Worm (Caenorhabditis elegans): ENCODE measurements around the gene nhr-11.

The nhr-11 gene

ce11 chrIV:9079330-9079729, 9.5 kb downstream of the nhr-11 start:
- TF ChIP-seq unc-98 (GFP tag; IDR thresholded peaks at IDR 0.05) = no peak
- TF ChIP-seq unc-62 (GFP tag; optimal IDR thresholded peaks at IDR 0.05) = no peak
- TF ChIP-seq nhr-71 (tag; optimal IDR thresholded peaks at IDR 0.05) = peak; percentile 57
- no peak for TF ChIP-seq C04F5.9 (tag; optimal IDR thresholded peaks at IDR 0.05)
- TF ChIP-seq nhr-76 (tag; optimal IDR thresholded peaks at IDR 0.05) = no peak
- no peak for TF ChIP-seq nhr-47 (tag; optimal IDR thresholded peaks at IDR 0.05)
- TF ChIP-seq C34B4.2 (tag; optimal IDR thresholded peaks at IDR 0.05) = no peak
- no peak for TF ChIP-seq grh-1 (GFP tag; IDR thresholded peaks at IDR 0.05)
- no peak for TF ChIP-seq alr-1 (tag; optimal IDR thresholded peaks at IDR 0.05; ENCODE audit: borderline replicate concordance)
- peak; percentile 18; the same call in 1 of the 2 replicates for TF ChIP-seq nhr-19 (GFP tag; conservative IDR thresholded peaks at IDR 0.05)
- TF ChIP-seq efl-1 (optimal IDR thresholded peaks at IDR 0.05) = peak in 1 of 2 experiments; percentile 9
- no peak for TF ChIP-seq efl-1 (GFP tag; optimal IDR thresholded peaks at IDR 0.05 in 1 of 2)
- TF ChIP-seq rnt-1 (tag; optimal IDR thresholded peaks at IDR 0.05) = peak; percentile 78
- no peak for TF ChIP-seq xbp-1 (tag; optimal IDR thresholded peaks at IDR 0.05)
- no peak for TF ChIP-seq snpc-4 (tag; optimal IDR thresholded peaks at IDR 0.05)
- peak; percentile 12 for TF ChIP-seq dsc-1 (tag; optimal IDR thresholded peaks at IDR 0.05)
- no peak for TF ChIP-seq unc-86 (tag; optimal IDR thresholded peaks at IDR 0.05)
- TF ChIP-seq snu-23 (GFP tag; optimal IDR thresholded peaks at IDR 0.05) = peak; percentile 20
- TF ChIP-seq lin-14 (GFP tag; optimal IDR thresholded peaks at IDR 0.05) = peak; percentile 24
- no peak for TF ChIP-seq fkh-4 (tag; optimal IDR thresholded peaks at IDR 0.05; ENCODE audit: borderline replicate concordance)
- TF ChIP-seq unc-130 (tag; optimal IDR thresholded peaks at IDR 0.05) = peak; percentile 19
- TF ChIP-seq lsy-2 (tag; optimal IDR thresholded peaks at IDR 0.05) = no peak
- no peak for TF ChIP-seq mef-2 (tag; optimal IDR thresholded peaks at IDR 0.05)
- TF ChIP-seq aha-1 (tag; optimal IDR thresholded peaks at IDR 0.05) = no peak
- TF ChIP-seq lin-13 (GFP tag; optimal IDR thresholded peaks at IDR 0.05) = no peak
- TF ChIP-seq ceh-90 (tag; optimal IDR thresholded peaks at IDR 0.05) = no peak

ce11 chrIV:9080201-9080600, 10.4 kb downstream of the nhr-11 start:
- TF ChIP-seq nhr-19 (GFP tag; conservative IDR thresholded peaks at IDR 0.05) (peak; percentile 25; the same call in 1 of the 2 replicates), unc-98 (GFP tag; IDR thresholded peaks at IDR 0.05) (no peak), ceh-82 (tag; optimal IDR thresholded peaks at IDR 0.05) (no peak), blmp-1 (tag; optimal IDR thresholded peaks at IDR 0.05) (no peak), nhr-76 (tag; optimal IDR thresholded peaks at IDR 0.05) (no peak), Y116A8C.19 (tag; optimal IDR thresholded peaks at IDR 0.05; ENCODE audit: borderline replicate concordance) (no peak), nhr-20 (tag; optimal IDR thresholded peaks at IDR 0.05) (peak; percentile 11), zip-4 (GFP tag; optimal IDR thresholded peaks at IDR 0.05) (no peak), snu-23 (GFP tag; optimal IDR thresholded peaks at IDR 0.05) (peak; percentile 44), hpl-2 (GFP tag; optimal IDR thresholded peaks at IDR 0.05) (no peak), lin-35 (GFP tag; optimal IDR thresholded peaks at IDR 0.05) (peak in 1 of 2 experiments; percentile 3), elt-3 (tag; optimal IDR thresholded peaks at IDR 0.05) (no peak), efl-1 (optimal IDR thresholded peaks at IDR 0.05) (peak in 1 of 2 experiments; percentile 15), efl-1 (GFP tag; optimal IDR thresholded peaks at IDR 0.05 in 1 of 2) (peak in 1 of 2 experiments; percentile 45), tbx-2 (tag; optimal IDR thresholded peaks at IDR 0.05) (no peak), isw-1 (GFP tag; IDR thresholded peaks at IDR 0.05) (no peak), nhr-12 (tag; optimal IDR thresholded peaks at IDR 0.05) (no peak), lin-14 (GFP tag; optimal IDR thresholded peaks at IDR 0.05) (peak; percentile 78), unc-62 (GFP tag; optimal IDR thresholded peaks at IDR 0.05) (no peak), irx-1 (tag; optimal IDR thresholded peaks at IDR 0.05) (no peak), fkh-10 (GFP tag; optimal IDR thresholded peaks at IDR 0.05) (no peak), swsn-7 (tag; optimal IDR thresholded peaks at IDR 0.05) (no peak), pag-3 (tag; optimal IDR thresholded peaks at IDR 0.05; ENCODE audit: borderline replicate concordance, insufficient read depth) (no peak), sup-37 (GFP tag; optimal IDR thresholded peaks at IDR 0.05) (no peak), C34B4.2 (tag; optimal IDR thresholded peaks at IDR 0.05) (no peak), C16A3.4 (tag; optimal IDR thresholded peaks at IDR 0.05) (no peak), nhr-11 (tag; optimal IDR thresholded peaks at IDR 0.05) (no peak), unc-130 (tag; optimal IDR thresholded peaks at IDR 0.05) (peak; percentile 73), F16B12.6 (tag; optimal IDR thresholded peaks at IDR 0.05) (no peak), lsy-2 (tag; optimal IDR thresholded peaks at IDR 0.05) (peak in 1 of 2 experiments; percentile 31), nhr-71 (tag; optimal IDR thresholded peaks at IDR 0.05) (peak; percentile 70), nhr-47 (tag; optimal IDR thresholded peaks at IDR 0.05) (no peak), nhr-28 (tag; optimal IDR thresholded peaks at IDR 0.05) (no peak), mep-1 (tag; optimal IDR thresholded peaks at IDR 0.05) (no peak), vab-15 (tag; optimal IDR thresholded peaks at IDR 0.05) (no peak), rnt-1 (tag; optimal IDR thresholded peaks at IDR 0.05) (peak; percentile 72)
